Worm (Caenorhabditis elegans) whole organism, L4/young adult: Measurements from ENCODE around the gene srx-42.

Experiments
- W03F9.2 ChIP-seq: fragments of 150-350 bp; optimal IDR thresholded peaks from 2 replicates; lab custom pipeline; 2014; ENCODE audit warnings: missing biosample characterization, missing genetic modification characterization
- dao-5 ChIP-seq: sonication (generic microtip); optimal IDR thresholded peaks from 2 replicates; lab custom pipeline; 2016; ENCODE audit warnings: missing genotype, missing genetic modification characterization, moderate library complexity, missing compliant biosample characterization

DNA sequence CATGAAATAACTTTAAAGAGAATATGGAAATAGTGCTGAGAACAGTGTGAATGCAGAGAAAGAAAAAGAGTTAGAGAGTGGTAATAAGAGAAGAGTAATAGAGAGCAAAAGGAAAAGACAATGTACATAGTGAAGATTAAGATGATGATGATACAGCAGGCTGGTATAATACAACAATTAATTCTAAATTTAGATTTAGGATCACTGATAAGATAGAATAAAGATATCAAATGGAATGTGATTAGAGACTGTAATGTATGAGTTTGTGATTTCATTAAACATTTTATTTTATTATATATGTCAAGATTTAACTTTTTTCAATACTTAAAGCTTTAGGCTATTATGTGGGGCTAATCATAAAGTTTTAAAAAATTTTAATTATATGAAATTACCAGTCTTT lies 32.4 kb downstream of the srx-42 start, which contains the start of gene R10D12.8:
- TF ChIP-seq W03F9.2 (no peak), dao-5 (no peak)
